Fruit fly (Drosophila melanogaster) whole organism, embryonic: Measurements from ENCODE around the gene mib2.

Source experiments
- Blimp-1 ChIP-seq: fragments of 200-800 bp; sonication (Bioruptor generic); optimal IDR thresholded peaks from 3 replicates; lab custom pipeline; 2018; ENCODE audit warnings: missing biosample characterization, missing genetic modification characterization, mild to moderate bottlenecking, moderate library complexity, missing genetic modification reagents
- CG10274 ChIP-seq: fragments of 200-800 bp; sonication (Bioruptor generic); optimal IDR thresholded peaks from 3 replicates; lab custom pipeline; 2017; ENCODE audit warnings: missing biosample characterization, mild to moderate bottlenecking, missing genetic modification characterization
- CG11247 ChIP-seq: fragments of 200-800 bp; sonication (Bioruptor generic); IDR thresholded peaks from 2 replicates; pipeline ENCODE4 v1.3.6; 2022; ENCODE audit warnings: missing biosample characterization, missing genetic modification characterization
- CG12299 ChIP-seq: fragments of 200-800 bp; sonication (Bioruptor generic); optimal IDR thresholded peaks from 2 replicates; lab custom pipeline; 2018; ENCODE audit warnings: missing biosample characterization, mild to moderate bottlenecking, missing genetic modification characterization
- CG13624 ChIP-seq: fragments of 200-800 bp; sonication (Bioruptor generic); optimal IDR thresholded peaks from 2 replicates; lab custom pipeline; 2016; ENCODE audit warnings: missing biosample characterization, missing genetic modification characterization
- CG15269 ChIP-seq: fragments of 200-800 bp; sonication (Bioruptor generic); optimal IDR thresholded peaks from 2 replicates; lab custom pipeline; 2018; ENCODE audit warnings: missing biosample characterization, mild to moderate bottlenecking, missing genetic modification characterization, moderate library complexity
- CG1603 ChIP-seq: fragments of 200-800 bp; sonication (Bioruptor generic); optimal IDR thresholded peaks from 2 replicates; lab custom pipeline; 2019; ENCODE audit warnings: missing biosample characterization, mild to moderate bottlenecking, missing genetic modification characterization, moderate library complexity
- CG2712 ChIP-seq: fragments of 200-800 bp; optimal IDR thresholded peaks from 3 replicates; lab custom pipeline; 2019; ENCODE audit warnings: missing biosample characterization, mild to moderate bottlenecking, missing genetic modification characterization, moderate library complexity
- CG31441 ChIP-seq: fragments of 200-800 bp; sonication (Bioruptor generic); IDR thresholded peaks from 2 replicates; pipeline ENCODE4 v1.3.6; 2022; ENCODE audit warnings: missing biosample characterization, missing genetic modification characterization
- CG3726 ChIP-seq: fragments of 200-800 bp; sonication (Bioruptor generic); IDR thresholded peaks from 3 replicates; pipeline ENCODE4, ENCODE4 v1.3.6; 2022; ENCODE audit warnings: missing biosample characterization, missing genetic modification characterization
- CG3838 ChIP-seq: fragments of 200-800 bp; sonication (Bioruptor generic); optimal IDR thresholded peaks from 3 replicates; lab custom pipeline; 2016; ENCODE audit warnings: missing biosample characterization, missing genetic modification characterization
- CG3847 ChIP-seq: fragments of 200-800 bp; sonication (Bioruptor generic); IDR thresholded peaks from 2 replicates; pipeline ENCODE4 v1.3.6; 2022; ENCODE audit warnings: missing biosample characterization, missing genetic modification characterization
- CG4854 ChIP-seq: fragments of 200-800 bp; sonication (Bioruptor generic); optimal IDR thresholded peaks from 2 replicates; lab custom pipeline; 2016; ENCODE audit warnings: missing biosample characterization, missing genetic modification characterization, inconsistent platforms
- CG5245 ChIP-seq: fragments of 200-800 bp; sonication (Bioruptor generic); optimal IDR thresholded peaks from 3 replicates; lab custom pipeline; 2016; ENCODE audit warnings: missing biosample characterization, missing genetic modification characterization
- CG6175 ChIP-seq: fragments of 200-800 bp; sonication (Bioruptor generic); IDR thresholded peaks from 3 replicates; pipeline ENCODE4 v1.3.6; 2022; ENCODE audit warnings: missing biosample characterization, missing genetic modification characterization
- CG8765 ChIP-seq: fragments of 200-800 bp; sonication (Bioruptor generic); IDR thresholded peaks from 2 replicates; pipeline ENCODE4 v1.3.6; 2022; ENCODE audit warnings: missing biosample characterization, missing genetic modification characterization
- CG9215 ChIP-seq: fragments of 200-800 bp; sonication (Bioruptor generic); IDR thresholded peaks from 2 replicates; pipeline ENCODE4 v1.3.6; 2022; ENCODE audit warnings: missing biosample characterization, missing genetic modification characterization
- Dbx ChIP-seq: fragments of 200-800 bp; sonication (Bioruptor generic); IDR thresholded peaks from 3 replicates; pipeline ENCODE4 v1.3.6; 2022; ENCODE audit warnings: missing biosample characterization, missing genetic modification characterization
- Dip2 ChIP-seq: fragments of 200-800 bp; sonication (Bioruptor generic); IDR thresholded peaks from 2 replicates; pipeline ENCODE4 v1.3.6; 2022; ENCODE audit warnings: missing biosample characterization, missing genetic modification characterization
- Eip74EF ChIP-seq, 2 experiments: fragments of 200-800 bp in 1 of 2; fragments of >200 bp in 1 of 2; sonication (Bioruptor generic) in 1 of 2; optimal IDR thresholded peaks; 2 replicates each; lab custom pipeline; 2017 to 2019; ENCODE audit warnings: missing biosample characterization in 2 of 2, missing genetic modification characterization in 2 of 2, mild to moderate bottlenecking in 1 of 2, moderate library complexity in 1 of 2
- GATAe ChIP-seq: fragments of 200-800 bp; sonication (Bioruptor generic); conservative IDR thresholded peaks from 2 replicates; pipeline ENCODE4 v1.3.6; 2022; ENCODE audit warnings: missing biosample characterization, missing genetic modification characterization
- H15 ChIP-seq: fragments of 200-800 bp; sonication (Bioruptor generic); IDR thresholded peaks from 3 replicates; pipeline ENCODE4 v1.3.6; 2022; ENCODE audit warnings: missing biosample characterization, missing genetic modification characterization
- HHEX ChIP-seq: fragments of 200-800 bp; sonication (Bioruptor generic); optimal IDR thresholded peaks from 3 replicates; lab custom pipeline; 2017; ENCODE audit warnings: missing biosample characterization, mild to moderate bottlenecking, missing genetic modification characterization, missing genetic modification reagents
- Mrtf ChIP-seq: fragments of 200-800 bp; sonication (Bioruptor generic); IDR thresholded peaks from 3 replicates; pipeline ENCODE4 v1.3.6; 2022; ENCODE audit warnings: missing biosample characterization, missing genetic modification characterization
- Nf-YA ChIP-seq: fragments of 200-800 bp; sonication (Bioruptor generic); IDR thresholded peaks from 2 replicates; pipeline ENCODE4 v1.3.6; 2022; ENCODE audit warnings: missing biosample characterization, missing genetic modification characterization
- Optix ChIP-seq: fragments of 200-800 bp; sonication (Bioruptor generic); IDR thresholded peaks from 3 replicates; pipeline ENCODE4 v1.3.6; 2022; ENCODE audit warnings: missing biosample characterization, missing genetic modification characterization
- Rx ChIP-seq: fragments of 200-800 bp; sonication (Bioruptor generic); IDR thresholded peaks from 2 replicates; pipeline ENCODE4 v1.3.6; 2022; ENCODE audit warnings: missing biosample characterization, missing genetic modification characterization
- Sox102F ChIP-seq: fragments of 200-800 bp; sonication (Bioruptor generic); optimal IDR thresholded peaks from 2 replicates; lab custom pipeline; 2018; ENCODE audit warnings: missing biosample characterization, mild to moderate bottlenecking, missing genetic modification characterization, moderate library complexity
- Taf1 ChIP-seq: fragments of 200-800 bp; sonication (Bioruptor generic); IDR thresholded peaks from 2 replicates; pipeline ENCODE4 v1.3.6; 2022; ENCODE audit warnings: missing biosample characterization, missing genetic modification characterization
- Tbp ChIP-seq: fragments of >200 bp; optimal IDR thresholded peaks from 2 replicates; lab custom pipeline; 2018; ENCODE audit warnings: missing biosample characterization, missing genetic modification characterization
- ab ChIP-seq: fragments of 200-800 bp; sonication (Bioruptor generic); optimal IDR thresholded peaks from 2 replicates; lab custom pipeline; 2016; ENCODE audit warnings: missing biosample characterization, missing genetic modification characterization
- aop ChIP-seq: fragments of 200-800 bp; sonication (Bioruptor generic); IDR thresholded peaks from 2 replicates; pipeline ENCODE4 v1.3.6; 2022; ENCODE audit warnings: missing biosample characterization, missing genetic modification characterization
- ap ChIP-seq: fragments of 200-800 bp; sonication (Bioruptor generic); IDR thresholded peaks from 2 replicates; pipeline ENCODE4 v1.3.6; 2022; ENCODE audit warnings: missing biosample characterization, missing genetic modification characterization
- chif ChIP-seq, 2 experiments: fragments of 200-800 bp; sonication (Bioruptor generic); optimal IDR thresholded peaks; 3 replicates each; lab custom pipeline; 2016; ENCODE audit warnings: missing biosample characterization in 2 of 2, missing genetic modification characterization in 2 of 2
- chm ChIP-seq: fragments of 200-800 bp; sonication (Bioruptor generic); IDR thresholded peaks from 2 replicates; pipeline ENCODE4 v1.3.6; 2022; ENCODE audit warnings: missing biosample characterization, missing genetic modification characterization
- corto ChIP-seq: fragments of 200-800 bp; sonication (Bioruptor generic); optimal IDR thresholded peaks from 2 replicates; lab custom pipeline; 2016; ENCODE audit warnings: missing biosample characterization, mild to moderate bottlenecking, missing genetic modification characterization, moderate library complexity
- dpn ChIP-seq, 2 experiments: fragments of 200-800 bp; sonication (Bioruptor generic); optimal IDR thresholded peaks; 3 replicates each; lab custom pipeline; 2016; ENCODE audit warnings: missing biosample characterization in 2 of 2, missing genetic modification characterization in 2 of 2
- hkb ChIP-seq, 2 experiments: fragments of 200-800 bp in 1 of 2; fragments of >200 bp in 1 of 2; sonication (Bioruptor generic) in 1 of 2; IDR thresholded peaks in 1 of 2; optimal IDR thresholded peaks in 1 of 2; 2 replicates each; pipeline versions ENCODE4 v1.3.6 to Lab custom; 2017 to 2022; ENCODE audit warnings: missing biosample characterization in 1 of 2, missing genetic modification characterization in 1 of 2
- klu ChIP-seq: fragments of 200-800 bp; sonication (Bioruptor generic); IDR thresholded peaks from 2 replicates; pipeline ENCODE4 v1.3.6; 2022; ENCODE audit warnings: missing biosample characterization, missing genetic modification characterization
- lola ChIP-seq, 3 experiments: fragments of >200 bp in 2 of 3; fragments of 200-800 bp in 1 of 3; sonication (Bioruptor generic) in 1 of 3; optimal IDR thresholded peaks; 2 replicates each; lab custom pipeline; 2017 to 2019; ENCODE audit warnings: missing biosample characterization in 3 of 3, missing genetic modification characterization in 3 of 3, mild to moderate bottlenecking in 1 of 3, moderate library complexity in 1 of 3
- mam ChIP-seq: fragments of 200-800 bp; sonication (Bioruptor generic); optimal IDR thresholded peaks from 3 replicates; lab custom pipeline; 2016; ENCODE audit warnings: missing biosample characterization, missing genetic modification characterization
- peb ChIP-seq: fragments of 200-800 bp; sonication (Bioruptor generic); IDR thresholded peaks from 2 replicates; pipeline ENCODE4 v1.3.6; 2022; ENCODE audit warnings: missing biosample characterization, missing genetic modification characterization
- pita ChIP-seq: fragments of 200-800 bp; sonication (Bioruptor generic); optimal IDR thresholded peaks from 2 replicates; lab custom pipeline; 2017; ENCODE audit warnings: missing biosample characterization, mild to moderate bottlenecking, missing genetic modification characterization
- ro ChIP-seq: fragments of 200-800 bp; sonication (Bioruptor generic); IDR thresholded peaks from 2 replicates; pipeline ENCODE4 v1.3.6; 2022; ENCODE audit warnings: missing biosample characterization, missing genetic modification characterization
- salm ChIP-seq: fragments of 200-800 bp; sonication (Bioruptor generic); optimal IDR thresholded peaks from 2 replicates; lab custom pipeline; 2018; ENCODE audit warnings: missing biosample characterization, mild to moderate bottlenecking, missing genetic modification characterization
- stwl ChIP-seq: fragments of 200-800 bp; sonication (Bioruptor generic); optimal IDR thresholded peaks from 3 replicates; lab custom pipeline; 2018; ENCODE audit warnings: missing biosample characterization, mild to moderate bottlenecking, missing genetic modification characterization, moderate library complexity
- unpg ChIP-seq: fragments of 200-800 bp; sonication (Bioruptor generic); optimal IDR thresholded peaks from 3 replicates; lab custom pipeline; 2018; ENCODE audit warnings: missing biosample characterization, mild to moderate bottlenecking, missing genetic modification characterization, moderate library complexity
- vnd ChIP-seq: fragments of 200-800 bp; sonication (Bioruptor generic); IDR thresholded peaks from 3 replicates; pipeline ENCODE4 v1.3.6; 2022; ENCODE audit warnings: missing biosample characterization, missing genetic modification characterization; ENCODE audit not compliant: partially characterized antibody
- wdn ChIP-seq: fragments of 200-800 bp; sonication (Bioruptor generic); IDR thresholded peaks from 2 replicates; pipeline ENCODE4 v1.3.6; 2022; ENCODE audit warnings: missing biosample characterization, missing genetic modification characterization

mib2 gene

DNA sequence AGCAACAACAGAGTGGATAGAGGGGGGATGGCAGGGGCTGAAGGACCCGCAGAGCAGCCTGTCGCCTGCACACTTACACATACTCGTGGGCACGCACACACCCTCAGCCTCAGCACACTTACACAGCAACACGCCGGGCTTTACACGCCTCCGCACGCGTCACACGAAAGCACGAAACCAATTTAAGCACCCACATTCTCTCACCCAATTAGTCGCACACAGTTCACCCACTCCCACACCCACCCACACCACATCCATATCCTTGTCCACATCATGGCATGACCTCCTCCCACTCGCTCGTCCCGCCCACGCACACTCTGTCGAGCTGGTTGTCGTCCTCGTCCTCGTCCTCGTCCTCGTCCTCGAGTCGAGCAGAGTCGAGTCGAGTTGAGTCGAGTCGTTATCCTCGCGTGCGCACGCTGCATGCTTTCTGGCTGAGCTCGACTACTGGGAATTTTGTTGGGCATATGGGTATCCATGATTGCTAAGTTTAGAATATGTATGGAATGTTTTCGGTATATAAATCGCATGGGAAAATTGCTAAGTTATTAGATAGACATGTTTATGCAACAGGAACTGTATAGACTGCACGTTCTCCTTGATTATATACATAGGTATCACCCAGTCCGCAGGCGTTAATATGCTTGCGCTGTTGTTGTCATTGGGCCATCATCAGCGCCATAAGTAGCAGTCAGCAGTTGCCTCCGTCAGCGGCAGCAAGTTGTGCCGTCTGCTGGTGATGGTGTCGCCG is 22.2 kb upstream of the mib2 start (continued):
- peak; percentile 81 for TF ChIP-seq HHEX (GFP tag; lab: Kevin White, UChicago)
- TF ChIP-seq stwl (tag; lab: Kevin White, UChicago): no peak
- peak; percentile 45 for TF ChIP-seq corto (GFP tag; lab: Kevin White, UChicago)
- peak; percentile 75 for TF ChIP-seq peb (GFP tag; lab: Robert Waterston, UW)
- TF ChIP-seq Dip2 (GFP tag; lab: Robert Waterston, UW): no peak
- TF ChIP-seq wdn (GFP tag; lab: Robert Waterston, UW): 0 out of 2 replicates have a peak, but pooled peaks have one; percentile 43
- TF ChIP-seq chm (GFP tag; lab: Robert Waterston, UW): peak; percentile 79
- TF ChIP-seq vnd (GFP tag; lab: Robert Waterston, UW): no peak
- 0 out of 2 replicates have a peak, but pooled peaks have one; percentile 15 for TF ChIP-seq GATAe (GFP tag; lab: Robert Waterston, UW)
- peak; percentile 66 for TF ChIP-seq klu (GFP tag; lab: Robert Waterston, UW)
- TF ChIP-seq CG6175 (GFP tag; lab: Robert Waterston, UW): peak; percentile 78
- peak; percentile 84 for TF ChIP-seq Dbx (GFP tag; lab: Robert Waterston, UW)
- TF ChIP-seq CG8765 (GFP tag; lab: Robert Waterston, UW): peak; percentile 27; the same call in 1 of the 2 replicates
- TF ChIP-seq ap: peak; percentile 72
- TF ChIP-seq hkb (optimal IDR thresholded peaks at IDR 0.05; lab: Kevin White, UChicago): no peak
- peak; percentile 81 for TF ChIP-seq hkb (GFP tag; IDR thresholded peaks at IDR 0.05; lab: Robert Waterston, UW)
- peak; percentile 88 for TF ChIP-seq Optix (GFP tag; lab: Robert Waterston, UW)
- peak; percentile 51 for TF ChIP-seq salm (tag; lab: Kevin White, UChicago)
- TF ChIP-seq CG4854 (GFP tag; lab: Kevin White, UChicago): peak; percentile 58
- TF ChIP-seq aop: no peak
- TF ChIP-seq Taf1 (GFP tag; lab: Robert Waterston, UW): peak; percentile 71
- peak; percentile 75 for TF ChIP-seq CG3847 (GFP tag; lab: Robert Waterston, UW)
- TF ChIP-seq Mrtf (GFP tag; lab: Robert Waterston, UW): peak; percentile 67
- TF ChIP-seq H15 (GFP tag; lab: Robert Waterston, UW): peak; percentile 85
- peak; percentile 81 for TF ChIP-seq Sox102F (GFP tag; lab: Kevin White, UChicago)
- TF ChIP-seq CG2712 (tag; lab: Kevin White, UChicago): peak; percentile 82
- TF ChIP-seq CG12299: peak; percentile 67
- TF ChIP-seq Eip74EF (GFP tag; optimal IDR thresholded peaks at IDR 0.05; lab: Kevin White, UChicago): peak in 1 of 2 experiments; percentile 53
- peak; percentile 83 for TF ChIP-seq CG15269 (tag; lab: Kevin White, UChicago)
- peak; percentile 58 to 73 for TF ChIP-seq chif (GFP tag; optimal IDR thresholded peaks at IDR 0.05; lab: Kevin White, UChicago)
- peak; percentile 63 for TF ChIP-seq CG5245
- no peak for TF ChIP-seq Tbp (GFP tag; lab: Kevin White, UChicago)
- TF ChIP-seq CG9215 (GFP tag; lab: Robert Waterston, UW): peak; percentile 78
- peak; percentile 69; the same call in 2 of the 3 replicates for TF ChIP-seq CG3726 (GFP tag; lab: Robert Waterston, UW)
- no peak for TF ChIP-seq ab (GFP tag; lab: Kevin White, UChicago)
- peak; percentile 80 for TF ChIP-seq CG31441 (GFP tag; lab: Robert Waterston, UW)
- TF ChIP-seq CG11247 (GFP tag; lab: Robert Waterston, UW): peak; percentile 81
- TF ChIP-seq unpg (GFP tag; lab: Kevin White, UChicago): peak; percentile 74
- no peak for TF ChIP-seq CG3838
- TF ChIP-seq Nf-YA (GFP tag; lab: Robert Waterston, UW): peak; percentile 64; the same call in 1 of the 2 replicates
- TF ChIP-seq ro (GFP tag; lab: Robert Waterston, UW): peak; percentile 60; the same call in 1 of the 2 replicates
- peak; percentile 85 for TF ChIP-seq CG1603
- no peak for TF ChIP-seq pita
- TF ChIP-seq mam: peak; percentile 88
- peak; percentile 85 for TF ChIP-seq CG13624
- peak; percentile 45 for TF ChIP-seq CG10274 (GFP tag; lab: Kevin White, UChicago)
- peak; percentile 67 for TF ChIP-seq Blimp-1 (GFP tag; lab: Kevin White, UChicago)
- TF ChIP-seq Rx (GFP tag; lab: Robert Waterston, UW): peak; percentile 80
- peak; percentile 81 for TF ChIP-seq dpn (GFP tag; optimal IDR thresholded peaks at IDR 0.05; lab: Kevin White, UChicago)
- TF ChIP-seq lola (GFP tag; optimal IDR thresholded peaks at IDR 0.05; lab: Kevin White, UChicago): peak in 1 of 3 experiments; percentile 43
